Fruit fly (Drosophila melanogaster) whole organism, embryonic: ENCODE data around the gene GIIIspla2.
A peak's percentile ranks its signal among the peaks of the same experiment; 100 is the strongest.

Experiments used
- B-H1 ChIP-seq: fragments of 200-800 bp; sonication (Bioruptor generic); IDR thresholded peaks from 3 replicates; pipeline ENCODE4 v1.3.6; 2022; ENCODE audit warnings: missing biosample characterization, missing genetic modification characterization
- BEAF-32 ChIP-seq: fragments of 200-800 bp; sonication (Bioruptor generic); optimal IDR thresholded peaks from 3 replicates; lab custom pipeline; 2017; ENCODE audit warnings: missing biosample characterization, missing genetic modification characterization, mild to moderate bottlenecking, moderate library complexity, missing genetic modification reagents
- CG10147 ChIP-seq: fragments of 200-800 bp; sonication (Bioruptor generic); optimal IDR thresholded peaks from 2 replicates; lab custom pipeline; 2019; ENCODE audit warnings: missing biosample characterization, mild to moderate bottlenecking, missing genetic modification characterization, moderate library complexity
- CG10959 ChIP-seq: fragments of 200-800 bp; sonication (Bioruptor generic); IDR thresholded peaks from 2 replicates; pipeline ENCODE4 v1.3.6; 2022; ENCODE audit warnings: missing biosample characterization, missing genetic modification characterization
- CG11723 ChIP-seq: fragments of 200-800 bp; sonication (Bioruptor generic); optimal IDR thresholded peaks from 2 replicates; lab custom pipeline; 2017; ENCODE audit warnings: missing biosample characterization, mild to moderate bottlenecking, missing genetic modification characterization
- CG12104 ChIP-seq: fragments of 200-800 bp; sonication (Bioruptor generic); optimal IDR thresholded peaks from 3 replicates; lab custom pipeline; 2016; ENCODE audit warnings: missing biosample characterization, missing genetic modification characterization
- CG14050 ChIP-seq: fragments of 200-800 bp; sonication (Bioruptor generic); IDR thresholded peaks from 3 replicates; pipeline ENCODE4 v1.3.6; 2022; ENCODE audit warnings: missing biosample characterization, missing genetic modification characterization
- CG15269 ChIP-seq: fragments of 200-800 bp; sonication (Bioruptor generic); optimal IDR thresholded peaks from 2 replicates; lab custom pipeline; 2018; ENCODE audit warnings: missing biosample characterization, mild to moderate bottlenecking, missing genetic modification characterization, moderate library complexity
- CG1602 ChIP-seq: fragments of 200-800 bp; sonication (Bioruptor generic); optimal IDR thresholded peaks from 3 replicates; lab custom pipeline; 2016; ENCODE audit warnings: missing biosample characterization, missing genetic modification characterization
- CG18262 ChIP-seq: fragments of 200-800 bp; optimal IDR thresholded peaks from 3 replicates; lab custom pipeline; 2019; ENCODE audit warnings: missing biosample characterization, mild to moderate bottlenecking, missing genetic modification characterization, moderate library complexity
- CG1832 ChIP-seq: fragments of 200-800 bp; sonication (Bioruptor generic); optimal IDR thresholded peaks from 2 replicates; lab custom pipeline; 2017; ENCODE audit warnings: missing biosample characterization, mild to moderate bottlenecking, missing genetic modification characterization, inconsistent platforms
- CG2712 ChIP-seq: fragments of 200-800 bp; optimal IDR thresholded peaks from 3 replicates; lab custom pipeline; 2019; ENCODE audit warnings: missing biosample characterization, mild to moderate bottlenecking, missing genetic modification characterization, moderate library complexity
- CG30020 ChIP-seq: fragments of 200-800 bp; optimal IDR thresholded peaks from 2 replicates; lab custom pipeline; 2019; ENCODE audit warnings: missing biosample characterization, mild to moderate bottlenecking, missing genetic modification characterization, moderate library complexity
- CG3065 ChIP-seq: fragments of 200-800 bp; sonication (Bioruptor generic); optimal IDR thresholded peaks from 2 replicates; lab custom pipeline; 2016; ENCODE audit warnings: missing biosample characterization, missing genetic modification characterization
- CG31388 ChIP-seq: fragments of 200-800 bp; sonication (Bioruptor generic); optimal IDR thresholded peaks from 2 replicates; lab custom pipeline; 2016; ENCODE audit warnings: missing biosample characterization, missing genetic modification characterization
- CG3163 ChIP-seq: fragments of 200-800 bp; sonication (Bioruptor generic); optimal IDR thresholded peaks from 3 replicates; lab custom pipeline; 2016; ENCODE audit warnings: missing biosample characterization, missing genetic modification characterization
- CG3407 ChIP-seq: fragments of 200-800 bp; sonication (Bioruptor generic); optimal IDR thresholded peaks from 2 replicates; lab custom pipeline; 2018; ENCODE audit warnings: missing biosample characterization, mild to moderate bottlenecking, missing genetic modification characterization
- CG34224 ChIP-seq: fragments of 200-800 bp; sonication (Bioruptor generic); IDR thresholded peaks from 3 replicates; pipeline ENCODE4 v1.3.6; 2022; ENCODE audit warnings: missing biosample characterization, missing genetic modification characterization; ENCODE audit not compliant: partially characterized antibody
- CG3847 ChIP-seq: fragments of 200-800 bp; sonication (Bioruptor generic); IDR thresholded peaks from 2 replicates; pipeline ENCODE4 v1.3.6; 2022; ENCODE audit warnings: missing biosample characterization, missing genetic modification characterization
- CG6272 ChIP-seq: fragments of 200-800 bp; sonication (Bioruptor generic); IDR thresholded peaks from 2 replicates; pipeline ENCODE4 v1.3.6; 2022; ENCODE audit warnings: missing biosample characterization, missing genetic modification characterization
- CG8924 ChIP-seq: fragments of 200-800 bp; optimal IDR thresholded peaks from 3 replicates; lab custom pipeline; 2019; ENCODE audit warnings: missing biosample characterization, mild to moderate bottlenecking, missing genetic modification characterization, moderate library complexity
- CG9797 ChIP-seq: fragments of 200-800 bp; sonication (Bioruptor generic); optimal IDR thresholded peaks from 3 replicates; lab custom pipeline; 2018; ENCODE audit warnings: missing biosample characterization, mild to moderate bottlenecking, missing genetic modification characterization
- CG9876 ChIP-seq: fragments of 200-800 bp; sonication (Bioruptor generic); optimal IDR thresholded peaks from 2 replicates; lab custom pipeline; 2016; ENCODE audit warnings: missing biosample characterization, missing genetic modification characterization
- CkIIα-i1 ChIP-seq: fragments of 200-800 bp; sonication (Bioruptor generic); IDR thresholded peaks from 2 replicates; pipeline ENCODE4 v1.3.6; 2022; ENCODE audit warnings: missing biosample characterization, missing genetic modification characterization
- Dbx ChIP-seq: fragments of 200-800 bp; sonication (Bioruptor generic); IDR thresholded peaks from 3 replicates; pipeline ENCODE4 v1.3.6; 2022; ENCODE audit warnings: missing biosample characterization, missing genetic modification characterization
- Dp ChIP-seq: fragments of 200-800 bp; sonication (Bioruptor generic); optimal IDR thresholded peaks from 2 replicates; lab custom pipeline; 2018; ENCODE audit warnings: missing biosample characterization, mild to moderate bottlenecking, missing genetic modification characterization, moderate library complexity
- Drgx ChIP-seq: fragments of 200-800 bp; sonication (Bioruptor generic); IDR thresholded peaks from 2 replicates; pipeline ENCODE4 v1.3.6; 2022; ENCODE audit warnings: missing biosample characterization, missing genetic modification characterization
- NfI ChIP-seq: fragments of 200-800 bp; sonication (Bioruptor generic); optimal IDR thresholded peaks from 3 replicates; lab custom pipeline; 2018; ENCODE audit warnings: missing biosample characterization, mild to moderate bottlenecking, missing genetic modification characterization, moderate library complexity
- Oaz ChIP-seq: fragments of 200-800 bp; sonication (Bioruptor generic); IDR thresholded peaks from 2 replicates; pipeline ENCODE4 v1.3.6; 2022; ENCODE audit warnings: missing biosample characterization, missing genetic modification characterization
- Sry-β ChIP-seq: fragments of 200-800 bp; sonication (Bioruptor generic); optimal IDR thresholded peaks from 2 replicates; lab custom pipeline; 2018; ENCODE audit warnings: missing biosample characterization, mild to moderate bottlenecking, missing genetic modification characterization, moderate library complexity
- YL-1 ChIP-seq: fragments of 200-800 bp; sonication (Bioruptor generic); optimal IDR thresholded peaks from 3 replicates; lab custom pipeline; 2017; ENCODE audit warnings: missing biosample characterization, mild to moderate bottlenecking, missing genetic modification characterization
- cas ChIP-seq: fragments of 200-800 bp; sonication (Bioruptor generic); IDR thresholded peaks from 2 replicates; pipeline ENCODE4 v1.3.6; 2022; ENCODE audit warnings: missing biosample characterization, missing genetic modification characterization
- dimm ChIP-seq: fragments of 200-800 bp; sonication (Bioruptor generic); IDR thresholded peaks from 2 replicates; pipeline ENCODE4 v1.3.6; 2022; ENCODE audit warnings: missing biosample characterization, missing genetic modification characterization
- dpn ChIP-seq, 2 experiments: fragments of 200-800 bp; sonication (Bioruptor generic); optimal IDR thresholded peaks; 3 replicates each; lab custom pipeline; 2016; ENCODE audit warnings: missing biosample characterization in 2 of 2, missing genetic modification characterization in 2 of 2
- gcm ChIP-seq: fragments of 200-800 bp; sonication (Bioruptor generic); optimal IDR thresholded peaks from 2 replicates; lab custom pipeline; 2019; ENCODE audit warnings: missing biosample characterization, mild to moderate bottlenecking, missing genetic modification characterization, moderate library complexity
- gem ChIP-seq: fragments of 200-800 bp; sonication (Bioruptor generic); optimal IDR thresholded peaks from 2 replicates; lab custom pipeline; 2019; ENCODE audit warnings: missing biosample characterization, mild to moderate bottlenecking, missing genetic modification characterization, moderate library complexity
- ham ChIP-seq: fragments of 200-800 bp; sonication (Bioruptor generic); IDR thresholded peaks from 2 replicates; pipeline ENCODE4 v1.3.6; 2022; ENCODE audit warnings: missing biosample characterization, missing genetic modification characterization
- hbn ChIP-seq: fragments of 200-800 bp; sonication (Bioruptor generic); IDR thresholded peaks from 2 replicates; pipeline ENCODE4 v1.3.6; 2022; ENCODE audit warnings: missing biosample characterization, missing genetic modification characterization; ENCODE audit not compliant: partially characterized antibody
- insv ChIP-seq, 2 experiments: fragments of 200-800 bp; sonication (Bioruptor generic); optimal IDR thresholded peaks; 3 replicates each; lab custom pipeline; 2016 to 2018; ENCODE audit warnings: missing biosample characterization in 2 of 2, missing genetic modification characterization in 2 of 2
- lola ChIP-seq, 3 experiments: fragments of >200 bp in 2 of 3; fragments of 200-800 bp in 1 of 3; sonication (Bioruptor generic) in 1 of 3; optimal IDR thresholded peaks; 2 replicates each; lab custom pipeline; 2017 to 2019; ENCODE audit warnings: missing biosample characterization in 3 of 3, missing genetic modification characterization in 3 of 3, mild to moderate bottlenecking in 1 of 3, moderate library complexity in 1 of 3
- lov ChIP-seq, 2 experiments: fragments of 200-800 bp in 1 of 2; fragments of >200 bp in 1 of 2; sonication (Bioruptor generic) in 1 of 2; IDR thresholded peaks in 1 of 2; optimal IDR thresholded peaks in 1 of 2; 2 replicates in 1 of 2; 3 replicates in 1 of 2; pipeline versions ENCODE4 v1.3.6 to Lab custom; 2017 to 2022; ENCODE audit warnings: missing biosample characterization in 1 of 2, missing genetic modification characterization in 1 of 2
- nmo ChIP-seq: fragments of 200-800 bp; sonication (Bioruptor generic); optimal IDR thresholded peaks from 2 replicates; lab custom pipeline; 2018; ENCODE audit warnings: missing biosample characterization, mild to moderate bottlenecking, missing genetic modification characterization, moderate library complexity
- nom ChIP-seq: fragments of 200-800 bp; sonication (Bioruptor generic); optimal IDR thresholded peaks from 2 replicates; lab custom pipeline; 2017; ENCODE audit warnings: missing biosample characterization, missing genetic modification characterization, mild to moderate bottlenecking, moderate library complexity, missing genetic modification reagents
- oc ChIP-seq: fragments of 200-800 bp; sonication (Bioruptor generic); optimal IDR thresholded peaks from 2 replicates; lab custom pipeline; 2018; ENCODE audit warnings: missing biosample characterization, mild to moderate bottlenecking, missing genetic modification characterization, moderate library complexity
- odd ChIP-seq: fragments of 200-800 bp; sonication (Bioruptor generic); optimal IDR thresholded peaks from 2 replicates; lab custom pipeline; 2017; ENCODE audit warnings: missing biosample characterization, mild to moderate bottlenecking, missing genetic modification characterization
- sisA ChIP-seq: fragments of 200-800 bp; sonication (Bioruptor generic); IDR thresholded peaks from 2 replicates; pipeline ENCODE4 v1.3.6; 2022; ENCODE audit warnings: missing biosample characterization, missing genetic modification characterization
- tap ChIP-seq: fragments of 200-800 bp; optimal IDR thresholded peaks from 3 replicates; lab custom pipeline; 2019; ENCODE audit warnings: missing biosample characterization, mild to moderate bottlenecking, missing genetic modification characterization, moderate library complexity
- trh ChIP-seq: fragments of 200-800 bp; sonication (Bioruptor generic); optimal IDR thresholded peaks from 2 replicates; lab custom pipeline; 2016; ENCODE audit warnings: missing biosample characterization, missing genetic modification characterization
- wdn ChIP-seq: fragments of 200-800 bp; sonication (Bioruptor generic); IDR thresholded peaks from 2 replicates; pipeline ENCODE4 v1.3.6; 2022; ENCODE audit warnings: missing biosample characterization, missing genetic modification characterization
- wek ChIP-seq: fragments of 200-800 bp; sonication (Bioruptor generic); optimal IDR thresholded peaks from 3 replicates; lab custom pipeline; 2018; ENCODE audit warnings: missing biosample characterization, mild to moderate bottlenecking, missing genetic modification characterization, moderate library complexity

Gene GIIIspla2

dm6 chrX:8112715-8113114 is 44.7 kb upstream of the GIIIspla2 start (continued):
- TF ChIP-seq CG11723 (GFP tag; lab: Kevin White, UChicago) (no peak), Sry-β (GFP tag; lab: Kevin White, UChicago) (no peak), CG30020 (tag; lab: Kevin White, UChicago) (no peak), CG10147 (GFP tag; lab: Kevin White, UChicago) (no peak), CG3847 (peak; percentile 45; the same call in 1 of the 2 replicates), oc (tag; lab: Kevin White, UChicago) (no peak), wek (GFP tag; lab: Kevin White, UChicago) (no peak), gem (peak; percentile 55), BEAF-32 (no peak), odd (GFP tag; lab: Kevin White, UChicago) (no peak), dpn (GFP tag; optimal IDR thresholded peaks at IDR 0.05; lab: Kevin White, UChicago) (peak; percentile 7 to 52), ham (GFP tag; lab: Robert Waterston, UW) (0 out of 2 replicates have a peak, but pooled peaks have one; percentile 14), hbn (no peak), gcm (no peak), YL-1 (no peak), CG6272 (GFP tag; lab: Robert Waterston, UW) (no peak), CG10959 (GFP tag; lab: Robert Waterston, UW) (no peak), CG18262 (tag; lab: Kevin White, UChicago) (no peak), Dbx (GFP tag; lab: Robert Waterston, UW) (peak; percentile 62; the same call in 2 of the 3 replicates), Oaz (GFP tag; lab: Robert Waterston, UW) (0 out of 2 replicates have a peak, but pooled peaks have one; percentile 31), CG9797 (no peak), cas (GFP tag; lab: Robert Waterston, UW) (no peak), insv (GFP tag; optimal IDR thresholded peaks at IDR 0.05; lab: Kevin White, UChicago) (no peak), nom (GFP tag; lab: Kevin White, UChicago) (no peak), dimm (GFP tag; lab: Robert Waterston, UW) (no peak), CG34224 (GFP tag; lab: Robert Waterston, UW) (no peak), CG3407 (GFP tag; lab: Kevin White, UChicago) (no peak), Dp (GFP tag; lab: Kevin White, UChicago) (no peak), CG3163 (GFP tag; lab: Kevin White, UChicago) (no peak), CG12104 (GFP tag; lab: Kevin White, UChicago) (no peak), NfI (GFP tag; lab: Kevin White, UChicago) (peak; percentile 39), CG8924 (tag; lab: Kevin White, UChicago) (no peak), CG1832 (GFP tag; lab: Kevin White, UChicago) (no peak), CG2712 (tag; lab: Kevin White, UChicago) (no peak), B-H1 (GFP tag; lab: Robert Waterston, UW) (no peak; the same call in 2 of the 3 replicates), CG1602 (GFP tag; lab: Kevin White, UChicago) (no peak), nmo (GFP tag; lab: Kevin White, UChicago) (peak; percentile 4), CG3065 (no peak), CG31388 (GFP tag; lab: Kevin White, UChicago) (no peak), Drgx (GFP tag; lab: Robert Waterston, UW) (no peak), CG14050 (GFP tag; lab: Robert Waterston, UW) (no peak), tap (tag; lab: Kevin White, UChicago) (no peak), CG15269 (tag; lab: Kevin White, UChicago) (peak; percentile 45), lola (GFP tag; optimal IDR thresholded peaks at IDR 0.05; lab: Kevin White, UChicago) (no peak), sisA (GFP tag; lab: Robert Waterston, UW) (no peak), CkIIα-i1 (GFP tag; lab: Robert Waterston, UW) (no peak), wdn (0 out of 2 replicates have a peak, but pooled peaks have one; percentile 22), lov (optimal IDR thresholded peaks at IDR 0.05; lab: Kevin White, UChicago) (no peak), lov (GFP tag; IDR thresholded peaks at IDR 0.05; lab: Robert Waterston, UW) (no peak), trh (no peak), CG9876 (GFP tag; lab: Kevin White, UChicago) (no peak)
